Fruit fly (Drosophila melanogaster) Kc167 (cell line): ENCODE measurements around the gene Zaf1.

ENCODE experiments used
- Myc ChIP-seq: fragments of >200 bp; optimal IDR thresholded peaks from 2 replicates; lab custom pipeline; 2017; ENCODE audit warnings: missing external identifiers
- h ChIP-seq: fragments of >200 bp; optimal IDR thresholded peaks from 3 replicates; lab custom pipeline; 2018; ENCODE audit warnings: missing external identifiers
- insv ChIP-seq: fragments of >200 bp; optimal IDR thresholded peaks from 3 replicates; lab custom pipeline; 2018; ENCODE audit warnings: missing external identifiers
- psq ChIP-seq: fragments of >200 bp; optimal IDR thresholded peaks from 2 replicates; lab custom pipeline; 2017; ENCODE audit warnings: missing external identifiers
- ttk ChIP-seq: sonication (Bioruptor generic); optimal IDR thresholded peaks from 2 replicates; lab custom pipeline; 2017; ENCODE audit warnings: missing external identifiers

DNA sequence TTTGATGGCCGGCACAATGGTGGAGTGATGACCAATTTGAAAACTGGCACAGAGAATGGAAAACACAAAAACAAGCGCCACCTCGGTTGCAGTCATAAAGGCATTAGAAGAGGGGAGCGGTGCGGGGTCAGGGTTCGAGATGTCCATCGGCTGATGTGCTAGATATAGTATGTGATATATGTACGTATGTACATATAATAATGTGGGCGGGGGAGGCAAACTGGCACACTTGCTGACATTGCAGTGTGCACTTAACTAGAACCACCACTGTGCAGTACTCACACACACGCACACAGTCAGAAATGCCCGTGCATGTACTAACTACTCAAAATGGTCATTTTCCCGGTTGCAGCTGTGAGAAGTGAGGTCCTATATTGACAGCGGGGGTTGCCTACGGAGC is 6.6 kb downstream of the Zaf1 start:
- TF ChIP-seq psq (lab: Kevin White, UChicago) (no peak), h (lab: Kevin White, UChicago) (no peak), ttk (no peak), insv (lab: Kevin White, UChicago) (no peak), Myc (no peak)
